Worm (Caenorhabditis elegans) whole organism, L1 larva: ENCODE results near the gene clec-88.

Experiments used
- C16A3.4 ChIP-seq: fragments of 150-350 bp; optimal IDR thresholded peaks from 2 replicates; lab custom pipeline; 2014; ENCODE audit warnings: missing biosample characterization, missing genetic modification characterization
- F16B12.6 ChIP-seq: fragments of 150-350 bp; optimal IDR thresholded peaks from 2 replicates; lab custom pipeline; 2014; ENCODE audit warnings: missing biosample characterization, missing genetic modification characterization
- aly-2 ChIP-seq: fragments of 150-350 bp; optimal IDR thresholded peaks from 2 replicates; lab custom pipeline; 2014; ENCODE audit warnings: missing biosample characterization, missing genetic modification characterization
- ama-1 ChIP-seq: fragments of 150-350 bp; optimal IDR thresholded peaks from 2 replicates; lab custom pipeline; 2014
- blmp-1 ChIP-seq: fragments of 150-350 bp; optimal IDR thresholded peaks from 2 replicates; lab custom pipeline; 2014; ENCODE audit warnings: missing biosample characterization, missing genetic modification characterization
- ceh-82 ChIP-seq, 3 experiments: fragments of 150-350 bp in 1 of 3; sonication (generic microtip) in 2 of 3; optimal IDR thresholded peaks; 2 replicates each; lab custom pipeline; 2014 to 2017; ENCODE audit warnings: missing biosample characterization in 3 of 3, missing genetic modification characterization in 3 of 3
- ceh-88 ChIP-seq: fragments of 200-800 bp; sonication (Bioruptor generic); IDR thresholded peaks from 2 replicates; pipeline ENCODE4 v1.3.6; 2022; ENCODE audit warnings: missing genetic modification characterization, missing compliant biosample characterization
- dsc-1 ChIP-seq: sonication (generic microtip); optimal IDR thresholded peaks from 2 replicates; lab custom pipeline; 2016; ENCODE audit warnings: mild to moderate bottlenecking, missing genetic modification characterization, missing compliant biosample characterization
- efl-1 ChIP-seq, 4 experiments: fragments of 150-350 bp; optimal IDR thresholded peaks in 3 of 4; peaks in 1 of 4; 1 replicate in 1 of 4; 2 replicates in 3 of 4; lab custom pipeline; 2014; ENCODE audit warnings: missing biosample characterization in 2 of 4, missing genetic modification characterization in 2 of 4, missing genetic modification reagents in 2 of 4
- egl-13 ChIP-seq: sonication (generic microtip); optimal IDR thresholded peaks from 2 replicates; lab custom pipeline; 2016; ENCODE audit warnings: missing genotype, missing genetic modification reagents, missing genetic modification characterization, missing compliant biosample characterization
- elt-2 ChIP-seq: sonication (generic microtip); optimal IDR thresholded peaks from 2 replicates; lab custom pipeline; 2016; ENCODE audit warnings: missing genetic modification characterization, mild to moderate bottlenecking, inconsistent platforms, missing compliant biosample characterization, missing genetic modification reagents
- elt-3 ChIP-seq, 6 experiments: fragments of 150-350 bp in 1 of 6; sonication (generic microtip); optimal IDR thresholded peaks; 2 replicates each; lab custom pipeline; 2017 to 2018; ENCODE audit warnings: missing biosample characterization in 6 of 6, missing genetic modification characterization in 6 of 6, inconsistent platforms in 1 of 6
- ets-5 ChIP-seq: fragments of 200-800 bp; sonication (Bioruptor generic); IDR thresholded peaks from 2 replicates; pipeline ENCODE4 v1.3.6; 2022; ENCODE audit warnings: missing genetic modification characterization, missing compliant biosample characterization
- fkh-10 ChIP-seq: sonication (generic microtip); optimal IDR thresholded peaks from 2 replicates; lab custom pipeline; 2017; ENCODE audit warnings: missing biosample characterization, missing genetic modification reagents, missing genetic modification characterization
- fkh-4 ChIP-seq: sonication (generic microtip); optimal IDR thresholded peaks from 2 replicates; lab custom pipeline; 2016; ENCODE audit warnings: missing compliant biosample characterization, missing genetic modification characterization, borderline replicate concordance
- fos-1 ChIP-seq: fragments of 150-350 bp; optimal IDR thresholded peaks from 2 replicates; lab custom pipeline; 2014; ENCODE audit warnings: missing biosample characterization, missing genetic modification characterization
- grh-1 ChIP-seq: fragments of 200-800 bp; sonication (Bioruptor generic); IDR thresholded peaks from 2 replicates; pipeline ENCODE4 v1.3.6; 2022; ENCODE audit warnings: missing genetic modification reagents, missing genetic modification characterization, missing compliant biosample characterization
- hlh-17 ChIP-seq: fragments of 200-800 bp; sonication (Bioruptor generic); optimal IDR thresholded peaks from 2 replicates; lab custom pipeline; 2018; ENCODE audit warnings: missing genetic modification characterization, mild to moderate bottlenecking, missing compliant biosample characterization, moderate library complexity, borderline replicate concordance
- hlh-4 ChIP-seq: sonication (generic microtip); optimal IDR thresholded peaks from 2 replicates; lab custom pipeline; 2016; ENCODE audit warnings: mild to moderate bottlenecking, missing genetic modification characterization, missing compliant biosample characterization
- irx-1 ChIP-seq: sonication (generic microtip); optimal IDR thresholded peaks from 2 replicates; lab custom pipeline; 2016; ENCODE audit warnings: missing genetic modification characterization, missing compliant biosample characterization
- jun-1 ChIP-seq: fragments of 150-350 bp; optimal IDR thresholded peaks from 2 replicates; lab custom pipeline; 2014; ENCODE audit warnings: missing biosample characterization, missing genetic modification reagents, missing genetic modification characterization
- lin-13 ChIP-seq: fragments of 150-350 bp; optimal IDR thresholded peaks from 2 replicates; lab custom pipeline; 2014; ENCODE audit warnings: missing biosample characterization, missing genetic modification reagents, missing genetic modification characterization
- lin-14 ChIP-seq: fragments of 200-800 bp; sonication (Bioruptor generic); optimal IDR thresholded peaks from 2 replicates; lab custom pipeline; 2018; ENCODE audit warnings: mild to moderate bottlenecking, missing genetic modification characterization, moderate library complexity, missing compliant biosample characterization
- lin-15B ChIP-seq: fragments of 150-350 bp; sonication (generic microtip); optimal IDR thresholded peaks from 3 replicates; lab custom pipeline; 2014; ENCODE audit warnings: missing biosample characterization, missing genetic modification characterization
- lin-35 ChIP-seq, 2 experiments: fragments of 150-350 bp; optimal IDR thresholded peaks; 2 replicates each; lab custom pipeline; 2014; ENCODE audit warnings: missing biosample characterization in 2 of 2, missing genetic modification characterization in 2 of 2, missing genetic modification reagents in 2 of 2
- lsy-2 ChIP-seq, 2 experiments: fragments of 150-350 bp; optimal IDR thresholded peaks; 2 replicates each; lab custom pipeline; 2014; ENCODE audit warnings: missing biosample characterization in 2 of 2, missing genetic modification characterization in 2 of 2
- mdl-1 ChIP-seq, 2 experiments: fragments of 150-350 bp; optimal IDR thresholded peaks; 2 replicates each; lab custom pipeline; 2014 to 2017; ENCODE audit warnings: missing biosample characterization in 2 of 2, missing genetic modification characterization in 2 of 2, inconsistent platforms in 1 of 2
- mep-1 ChIP-seq: fragments of 150-350 bp; optimal IDR thresholded peaks from 2 replicates; lab custom pipeline; 2014; ENCODE audit warnings: missing biosample characterization, missing genetic modification characterization
- nhr-12 ChIP-seq: sonication (generic microtip); optimal IDR thresholded peaks from 2 replicates; lab custom pipeline; 2017; ENCODE audit warnings: missing biosample characterization, missing genetic modification characterization
- nhr-19 ChIP-seq: fragments of 200-800 bp; sonication (Bioruptor generic); conservative IDR thresholded peaks from 2 replicates; pipeline ENCODE4 v1.3.6; 2022; ENCODE audit warnings: missing genetic modification characterization, missing compliant biosample characterization
- nhr-20 ChIP-seq: sonication (generic microtip); optimal IDR thresholded peaks from 2 replicates; lab custom pipeline; 2016; ENCODE audit warnings: mild to moderate bottlenecking, missing genetic modification characterization, missing compliant biosample characterization
- nhr-237 ChIP-seq: fragments of 150-350 bp; optimal IDR thresholded peaks from 2 replicates; lab custom pipeline; 2014; ENCODE audit warnings: missing biosample characterization, missing genetic modification characterization
- nhr-28 ChIP-seq: fragments of 150-350 bp; optimal IDR thresholded peaks from 2 replicates; lab custom pipeline; 2014; ENCODE audit warnings: missing biosample characterization, missing genetic modification characterization
- nhr-71 ChIP-seq: sonication (generic microtip); optimal IDR thresholded peaks from 2 replicates; lab custom pipeline; 2016; ENCODE audit warnings: mild to moderate bottlenecking, missing genetic modification characterization, moderate library complexity, missing compliant biosample characterization
- nhr-76 ChIP-seq: sonication (generic microtip); optimal IDR thresholded peaks from 2 replicates; lab custom pipeline; 2017; ENCODE audit warnings: missing biosample characterization, missing genetic modification characterization
- nhr-77 ChIP-seq: fragments of 150-350 bp; optimal IDR thresholded peaks from 2 replicates; lab custom pipeline; 2014; ENCODE audit warnings: missing biosample characterization, missing genetic modification characterization
- nhr-85 ChIP-seq: sonication (generic microtip); peaks from one replicate; lab custom pipeline; 2016; ENCODE audit warnings: missing genetic modification characterization, inconsistent platforms, missing compliant biosample characterization
- pag-3 ChIP-seq: sonication (generic microtip); optimal IDR thresholded peaks from 2 replicates; lab custom pipeline; 2017; ENCODE audit warnings: missing genetic modification characterization, mild to moderate bottlenecking, missing compliant biosample characterization, antibody characterized with exemption, borderline replicate concordance; ENCODE audit not compliant: insufficient read depth
- skn-1 ChIP-seq: fragments of 150-350 bp; optimal IDR thresholded peaks from 2 replicates; lab custom pipeline; 2014; ENCODE audit warnings: missing biosample characterization, missing genetic modification characterization
- snpc-4 ChIP-seq: fragments of 150-350 bp; optimal IDR thresholded peaks from 2 replicates; lab custom pipeline; 2014; ENCODE audit warnings: missing biosample characterization, missing genetic modification characterization
- snu-23 ChIP-seq: sonication (generic microtip); optimal IDR thresholded peaks from 2 replicates; lab custom pipeline; 2016; ENCODE audit warnings: missing genetic modification characterization, missing compliant biosample characterization
- sup-37 ChIP-seq: fragments of 200-800 bp; sonication (Bioruptor generic); optimal IDR thresholded peaks from 2 replicates; lab custom pipeline; 2018; ENCODE audit warnings: mild to moderate bottlenecking, missing genetic modification characterization, missing compliant biosample characterization
- swsn-7 ChIP-seq: sonication (generic microtip); optimal IDR thresholded peaks from 2 replicates; lab custom pipeline; 2016; ENCODE audit warnings: missing genetic modification characterization, missing compliant biosample characterization
- tbx-2 ChIP-seq: sonication (generic microtip); optimal IDR thresholded peaks from 2 replicates; lab custom pipeline; 2016; ENCODE audit warnings: missing genetic modification characterization, missing compliant biosample characterization
- unc-130 ChIP-seq: fragments of 150-350 bp; optimal IDR thresholded peaks from 2 replicates; lab custom pipeline; 2017; ENCODE audit warnings: missing biosample characterization, missing genetic modification characterization, inconsistent platforms
- unc-86 ChIP-seq: sonication (generic microtip); optimal IDR thresholded peaks from 2 replicates; lab custom pipeline; 2016; ENCODE audit warnings: missing genetic modification characterization, missing compliant biosample characterization
- xbp-1 ChIP-seq: sonication (generic microtip); optimal IDR thresholded peaks from 2 replicates; lab custom pipeline; 2016; ENCODE audit warnings: missing genetic modification characterization, missing compliant biosample characterization
- zag-1 ChIP-seq: fragments of 150-350 bp; optimal IDR thresholded peaks from 2 replicates; lab custom pipeline; 2014; ENCODE audit warnings: missing biosample characterization, missing genetic modification characterization
- ztf-11 ChIP-seq, 2 experiments: sonication (generic microtip); optimal IDR thresholded peaks; 2 replicates each; lab custom pipeline; 2016 to 2017; ENCODE audit warnings: missing genetic modification characterization in 2 of 2, missing biosample characterization in 1 of 2, missing compliant biosample characterization in 1 of 2
- ztf-4 ChIP-seq: fragments of 150-350 bp; optimal IDR thresholded peaks from 2 replicates; lab custom pipeline; 2014; ENCODE audit warnings: missing biosample characterization, missing genetic modification characterization

The clec-88 gene

ce11 chrII:6366696-6367095 is 1.2 kb downstream of the clec-88 start, which contains the start of gene ctsa-4.1:
Gene ctsa-4.1 (plus strand): TSS chrII:6366996.
- no peak for TF ChIP-seq efl-1 (optimal IDR thresholded peaks at IDR 0.05; lab: Kevin White, UChicago)
- peak in 1 of 2 experiments; percentile 24 for TF ChIP-seq efl-1 (GFP tag; optimal IDR thresholded peaks at IDR 0.05 in 1 of 2; lab: Kevin White, UChicago)
- TF ChIP-seq pag-3 (tag; lab: Kevin White, UChicago), result no peak
- TF ChIP-seq nhr-77 (tag; lab: Kevin White, UChicago), result no peak
- no peak for TF ChIP-seq lin-13 (GFP tag; lab: Kevin White, UChicago)

DNA sequence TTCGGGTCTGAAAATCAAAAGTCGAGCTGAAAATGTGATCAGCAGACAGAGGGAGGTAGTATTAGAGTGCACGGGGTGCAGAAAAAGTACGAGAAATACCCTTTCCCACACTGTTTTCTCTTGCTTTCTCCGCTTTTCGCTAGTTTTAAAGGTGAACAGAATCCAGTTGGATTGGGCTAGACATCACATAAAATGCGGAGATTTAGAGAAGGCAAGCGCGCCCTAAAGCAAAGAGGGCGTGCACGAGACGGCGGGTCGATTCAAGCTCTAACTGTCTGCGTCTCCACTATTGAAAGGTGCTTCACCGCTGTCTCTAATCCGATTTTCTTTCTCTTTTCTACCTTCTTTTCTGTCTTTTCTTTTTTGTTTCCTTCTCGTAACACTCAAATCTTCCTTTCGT is 4.6 kb downstream of the clec-88 start:
- TF ChIP-seq nhr-237 (tag; lab: Kevin White, UChicago) (peak; percentile 20), ets-5 (GFP tag; lab: Robert Waterston, UW) (no peak), swsn-7 (tag; lab: Kevin White, UChicago) (peak; percentile 87), zag-1 (tag; lab: Kevin White, UChicago) (no peak), ztf-4 (peak; percentile 72), nhr-77 (tag; lab: Kevin White, UChicago) (peak; percentile 73), irx-1 (tag; lab: Kevin White, UChicago) (peak; percentile 65), fos-1 (tag; lab: Kevin White, UChicago) (no peak), elt-3 (tag; optimal IDR thresholded peaks at IDR 0.05; lab: Kevin White, UChicago) (peak in 2 of 6 experiments; percentile 57 to 81), F16B12.6 (tag; lab: Kevin White, UChicago) (peak; percentile 47), skn-1 (tag; lab: Kevin White, UChicago) (peak; percentile 85), jun-1 (tag; lab: Kevin White, UChicago) (peak; percentile 86), ama-1 (no peak), lin-14 (GFP tag; lab: Kevin White, UChicago) (peak; percentile 96), mep-1 (peak; percentile 48), egl-13 (tag; lab: Kevin White, UChicago) (peak; percentile 62), fkh-4 (tag; lab: Kevin White, UChicago) (peak; percentile 21), unc-130 (peak; percentile 84), fkh-10 (GFP tag; lab: Kevin White, UChicago) (peak; percentile 66), nhr-12 (no peak), C16A3.4 (tag; lab: Kevin White, UChicago) (peak; percentile 81), snpc-4 (tag; lab: Kevin White, UChicago) (peak; percentile 50), lsy-2 (tag; optimal IDR thresholded peaks at IDR 0.05; lab: Kevin White, UChicago) (peak; percentile 87 to 89), nhr-76 (no peak), nhr-20 (tag; lab: Kevin White, UChicago) (peak; percentile 91), mdl-1 (tag; optimal IDR thresholded peaks at IDR 0.05; lab: Kevin White, UChicago) (peak; percentile 45 to 97), hlh-17 (GFP tag; lab: Kevin White, UChicago) (no peak), ceh-82 (tag; optimal IDR thresholded peaks at IDR 0.05; lab: Kevin White, UChicago) (peak; percentile 70 to 94 (median 77)), snu-23 (GFP tag; lab: Kevin White, UChicago) (peak; percentile 94), ztf-11 (tag; optimal IDR thresholded peaks at IDR 0.05; lab: Kevin White, UChicago) (peak in 1 of 2 experiments; percentile 5), nhr-28 (tag; lab: Kevin White, UChicago) (no peak), hlh-4 (no peak), ceh-88 (GFP tag; lab: Robert Waterston, UW) (0 out of 2 replicates have a peak, but pooled peaks have one; percentile 16), lin-15B (tag; lab: Kevin White, UChicago) (peak; percentile 86), nhr-19 (GFP tag; lab: Robert Waterston, UW) (peak; percentile 84), tbx-2 (tag; lab: Kevin White, UChicago) (peak; percentile 87), elt-2 (tag; lab: Kevin White, UChicago) (peak; percentile 56), nhr-85 (tag; lab: Kevin White, UChicago) (peak; percentile 92), blmp-1 (tag; lab: Kevin White, UChicago) (peak; percentile 97), grh-1 (GFP tag; lab: Robert Waterston, UW) (peak; percentile 45; the same call in 1 of the 2 replicates), lin-35 (GFP tag; optimal IDR thresholded peaks at IDR 0.05; lab: Kevin White, UChicago) (peak; percentile 85 to 87), dsc-1 (tag; lab: Kevin White, UChicago) (peak; percentile 76), xbp-1 (tag; lab: Kevin White, UChicago) (peak; percentile 83), nhr-71 (tag; lab: Kevin White, UChicago) (peak; percentile 92), efl-1 (optimal IDR thresholded peaks at IDR 0.05; lab: Kevin White, UChicago) (peak; percentile 84 to 90), efl-1 (GFP tag; optimal IDR thresholded peaks at IDR 0.05 in 1 of 2; lab: Kevin White, UChicago) (peak; percentile 71 to 97), unc-86 (tag; lab: Kevin White, UChicago) (peak; percentile 80), aly-2 (tag; lab: Kevin White, UChicago) (peak; percentile 12), sup-37 (GFP tag; lab: Kevin White, UChicago) (no peak)
